Fruit fly (Drosophila melanogaster) S2 (cell line): ENCODE results near the gene CG44405.

Source experiments
- CG8478 ChIP-seq: fragments of >200 bp; optimal IDR thresholded peaks from 2 replicates; lab custom pipeline; 2018
- CTCF ChIP-seq, 2 experiments: fragments of >200 bp; optimal IDR thresholded peaks; 2 replicates each; lab custom pipeline; 2018

DNA sequence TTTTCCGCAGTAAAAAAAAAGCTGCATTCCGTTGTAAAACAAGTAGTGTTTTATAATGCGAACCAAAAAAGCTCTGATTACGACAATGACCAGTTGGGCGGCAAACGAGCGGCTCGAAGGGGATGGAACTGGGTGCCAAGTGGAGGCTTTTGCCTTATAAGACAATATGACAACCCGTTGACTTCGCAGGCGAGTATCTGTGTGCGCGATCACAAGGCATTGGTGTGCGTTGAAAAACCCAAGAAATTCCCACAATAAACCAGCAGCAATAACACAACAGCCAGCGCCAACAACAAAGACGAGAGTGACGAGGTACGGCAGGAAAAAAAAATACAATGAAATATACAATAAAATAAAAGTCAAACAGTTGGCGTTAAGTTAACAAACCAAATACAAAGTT lies 27.1 kb downstream of the CG44405 start:
- no peak for TF ChIP-seq CG8478 (lab: Kevin White, UChicago)
- no peak for TF ChIP-seq CTCF (optimal IDR thresholded peaks at IDR 0.05; lab: Kevin White, UChicago)
